Worm (Caenorhabditis elegans): ENCODE measurements around the gene R07B1.11.
A peak's percentile ranks its signal among the peaks of the same experiment; 100 is the strongest.

The R07B1.11 gene

ce11 chrX:9882572-9882971 is 25.9 kb downstream of the R07B1.11 start (continued):
- TF ChIP-seq zip-11 (GFP tag; IDR thresholded peaks at IDR 0.05) = no peak
- no peak for TF ChIP-seq T20F7.1 (GFP tag; optimal IDR thresholded peaks at IDR 0.05)

- no peak for TF ChIP-seq tra-1 (GFP tag; IDR thresholded peaks at IDR 0.05)
- TF ChIP-seq unc-62 (GFP tag; optimal IDR thresholded peaks at IDR 0.05 in 1 of 2) = peak in 1 of 2 experiments; percentile 33
- TF ChIP-seq unc-62 (tag; optimal IDR thresholded peaks at IDR 0.05) = no peak
- no peak for TF ChIP-seq cey-2 (tag; optimal IDR thresholded peaks at IDR 0.05; ENCODE audit: borderline replicate concordance, insufficient read depth)
- no peak for TF ChIP-seq daf-19 (GFP tag; conservative IDR thresholded peaks at IDR 0.05)
These were observed 27.2 kb downstream of the R07B1.11 start, which contains the start of gene mrp-4 for ce11 chrX:9883837-9884324. mrp-4 (plus strand) TSS chrX:9884274.

- TF ChIP-seq nhr-6 (tag; optimal IDR thresholded peaks at IDR 0.05) (peak; percentile 72), dmd-6 (GFP tag; IDR thresholded peaks at IDR 0.05) (peak; percentile 26; the same call in 1 of the 2 replicates), daf-16 (GFP tag; optimal IDR thresholded peaks at IDR 0.05) (no peak), daf-16 (tag; optimal IDR thresholded peaks at IDR 0.05) (peak; percentile 76), lin-15B (tag; optimal IDR thresholded peaks at IDR 0.05) (no peak), mdl-1 (tag; optimal IDR thresholded peaks at IDR 0.05) (peak in 1 of 2 experiments; percentile 4), fos-1 (tag; optimal IDR thresholded peaks at IDR 0.05) (no peak), pqm-1 (tag; optimal IDR thresholded peaks at IDR 0.05) (peak; percentile 71), hmg-1.1 (GFP tag; IDR thresholded peaks at IDR 0.05) (no peak), pha-4 (GFP tag; IDR thresholded peaks at IDR 0.05) (no peak), pha-4 (tag; optimal IDR thresholded peaks at IDR 0.05) (peak; percentile 61), aha-1 (tag) (peak; percentile 82), Y5F2A.4 (GFP tag; optimal IDR thresholded peaks at IDR 0.05) (no peak), nhr-28 (tag; optimal IDR thresholded peaks at IDR 0.05) (peak; percentile 26), hlh-11 (tag; optimal IDR thresholded peaks at IDR 0.05) (peak; percentile 35)
These were observed 35.6 kb downstream of the R07B1.11 start, which contains the start of gene F21G4.1 for ce11 chrX:9892323-9892722. F21G4.1 (minus strand) TSS chrX:9892328.

- TF ChIP-seq aha-1 (tag) (peak; percentile 76), nhr-25 (tag; optimal IDR thresholded peaks at IDR 0.05; ENCODE audit: borderline replicate concordance, insufficient read depth) (peak; percentile 7), Y5F2A.4 (GFP tag; optimal IDR thresholded peaks at IDR 0.05) (no peak), vab-7 (GFP tag; IDR thresholded peaks at IDR 0.05) (no peak)
These were observed 36.4 kb downstream of the R07B1.11 start for ce11 chrX:9893069-9893468.

ce11 chrX:9894844-9895243 is 38.1 kb downstream of the R07B1.11 start, which contains the start of gene F21G4.3:
F21G4.3 (plus strand) TSS chrX:9895144.
- TF ChIP-seq mxl-3 (GFP tag; optimal IDR thresholded peaks at IDR 0.05) (no peak), set-16 (GFP tag; IDR thresholded peaks at IDR 0.05) (no peak), lsy-2 (tag; optimal IDR thresholded peaks at IDR 0.05) (no peak), lin-13 (GFP tag; optimal IDR thresholded peaks at IDR 0.05) (no peak), nhr-111 (GFP tag; optimal IDR thresholded peaks at IDR 0.05) (no peak), zip-11 (GFP tag; IDR thresholded peaks at IDR 0.05) (no peak), madf-9 (GFP tag; conservative IDR thresholded peaks at IDR 0.05) (no peak), ceh-20 (GFP tag; IDR thresholded peaks at IDR 0.05) (no peak), mdl-1 (tag; optimal IDR thresholded peaks at IDR 0.05) (no peak), ctbp-1 (GFP tag; IDR thresholded peaks at IDR 0.05) (no peak), F26F4.8 (GFP tag; conservative IDR thresholded peaks at IDR 0.05) (no peak), F49E8.2 (tag; optimal IDR thresholded peaks at IDR 0.05; ENCODE audit: borderline replicate concordance) (no peak), zfp-2 (tag; optimal IDR thresholded peaks at IDR 0.05) (no peak)

Measured in whole organism, L4 larva.